Worm (Caenorhabditis elegans) whole organism, L1 larva: ENCODE measurements around the gene F41C3.1.

Source experiments
- mep-1 ChIP-seq: fragments of 150-350 bp; optimal IDR thresholded peaks from 2 replicates; lab custom pipeline; 2014; ENCODE audit warnings: missing biosample characterization, missing genetic modification characterization
- tlp-1 ChIP-seq: fragments of 150-350 bp; optimal IDR thresholded peaks from 2 replicates; lab custom pipeline; 2014; ENCODE audit warnings: missing biosample characterization, missing genetic modification characterization

ce11 chrII:4790687-4791086, 38.6 kb downstream of the F41C3.1 start:
- TF ChIP-seq tlp-1 (tag; lab: Kevin White, UChicago): no peak
- no peak for TF ChIP-seq mep-1 (tag; lab: Kevin White, UChicago)
